Worm (Caenorhabditis elegans): ENCODE data around the gene F10D7.5.

DNA sequence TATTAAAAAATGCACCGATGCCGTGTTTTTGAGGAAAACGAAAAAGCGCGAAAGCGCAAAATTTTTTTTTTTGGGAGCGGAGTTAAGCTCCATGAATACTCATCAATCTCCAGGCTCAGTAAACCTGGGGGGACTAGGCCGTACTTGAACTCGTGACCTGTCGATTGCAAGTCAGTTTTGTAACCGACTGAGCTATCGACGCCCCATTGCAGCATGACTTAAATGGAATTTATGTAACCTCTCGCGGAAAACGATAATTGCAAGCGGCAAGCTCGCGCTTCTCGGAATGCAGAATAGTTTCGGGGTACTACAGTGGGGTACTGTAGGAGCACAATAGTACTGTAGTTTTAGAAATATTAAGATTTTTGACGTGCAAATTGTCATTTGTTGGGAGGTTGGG lies 9.0 kb upstream of the F10D7.5 start:
- TF ChIP-seq klf-2 (GFP tag; conservative IDR thresholded peaks at IDR 0.05) (no peak), ztf-23 (GFP tag; IDR thresholded peaks at IDR 0.05) (no peak), flt-1 (GFP tag; IDR thresholded peaks at IDR 0.05) (no peak), cog-1 (tag; optimal IDR thresholded peaks at IDR 0.05) (no peak), tab-1 (GFP tag; IDR thresholded peaks at IDR 0.05) (no peak), T22C8.4 (GFP tag; IDR thresholded peaks at IDR 0.05) (no peak), ref-1 (GFP tag; conservative IDR thresholded peaks at IDR 0.05) (no peak), ztf-29 (GFP tag; IDR thresholded peaks at IDR 0.05) (no peak)

Data from whole organism, midembryonic.